Worm (Caenorhabditis elegans) whole organism, mixed stage, embryonic: ENCODE results near the gene Y57G7A.2.

ENCODE experiments used
- bed-3 ChIP-seq: fragments of 200-800 bp; sonication (Bioruptor generic); optimal IDR thresholded peaks from 3 replicates; lab custom pipeline; 2018; ENCODE audit warnings: mild to moderate bottlenecking, missing genetic modification characterization, moderate library complexity, missing compliant biosample characterization
- ceh-83 ChIP-seq: fragments of 200-800 bp; sonication (Bioruptor generic); optimal IDR thresholded peaks from 2 replicates; lab custom pipeline; 2018; ENCODE audit warnings: mild to moderate bottlenecking, missing genetic modification characterization, missing compliant biosample characterization
- drap-1 ChIP-seq: fragments of 200-800 bp; sonication (Bioruptor generic); optimal IDR thresholded peaks from 3 replicates; lab custom pipeline; 2018; ENCODE audit warnings: mild to moderate bottlenecking, missing genetic modification characterization, missing compliant biosample characterization
- lin-32 ChIP-seq: fragments of 200-800 bp; sonication (Bioruptor generic); optimal IDR thresholded peaks from 2 replicates; lab custom pipeline; 2018; ENCODE audit warnings: mild to moderate bottlenecking, missing genetic modification characterization, missing compliant biosample characterization
- lsy-2 ChIP-seq: fragments of 150-350 bp; optimal IDR thresholded peaks from 2 replicates; lab custom pipeline; 2014; ENCODE audit warnings: missing biosample characterization, missing genetic modification characterization
- mab-5 ChIP-seq: fragments of 150-350 bp; optimal IDR thresholded peaks from 2 replicates; lab custom pipeline; 2014; ENCODE audit warnings: missing biosample characterization, missing genetic modification characterization
- nhr-237 ChIP-seq: fragments of 150-350 bp; optimal IDR thresholded peaks from 2 replicates; lab custom pipeline; 2014; ENCODE audit warnings: missing biosample characterization, missing genetic modification characterization
- nhr-76 ChIP-seq: sonication (generic microtip); optimal IDR thresholded peaks from 2 replicates; lab custom pipeline; 2017; ENCODE audit warnings: missing biosample characterization, missing genetic modification characterization
- snpc-4 ChIP-seq: fragments of 150-350 bp; optimal IDR thresholded peaks from 2 replicates; lab custom pipeline; 2014; ENCODE audit warnings: missing biosample characterization, missing genetic modification characterization
- sptf-1 ChIP-seq: sonication (generic microtip); optimal IDR thresholded peaks from 2 replicates; lab custom pipeline; 2017; ENCODE audit warnings: mild to moderate bottlenecking, missing genetic modification characterization, moderate library complexity, missing compliant biosample characterization
- unc-62 ChIP-seq: fragments of 150-350 bp; optimal IDR thresholded peaks from 2 replicates; lab custom pipeline; 2014; ENCODE audit warnings: missing biosample characterization, missing genetic modification reagents, missing genetic modification characterization
- ztf-11 ChIP-seq: fragments of 150-350 bp; optimal IDR thresholded peaks from 2 replicates; lab custom pipeline; 2014; ENCODE audit warnings: missing biosample characterization, missing genetic modification characterization

ce11 chrII:1255637-1256036 is 40.2 kb upstream of the Y57G7A.2 start, which contains the start of gene clec-119:
- no peak for TF ChIP-seq bed-3
- no peak for TF ChIP-seq lsy-2 (tag; lab: Kevin White, UChicago)
- no peak for TF ChIP-seq snpc-4
- no peak for TF ChIP-seq lin-32
- no peak for TF ChIP-seq nhr-76
- TF ChIP-seq mab-5 (tag; lab: Kevin White, UChicago): no peak
- TF ChIP-seq ztf-11 (tag; lab: Kevin White, UChicago): no peak
- no peak for TF ChIP-seq nhr-237 (tag; lab: Kevin White, UChicago)
- no peak for TF ChIP-seq sptf-1 (tag; lab: Kevin White, UChicago)
- TF ChIP-seq ceh-83 (GFP tag; lab: Kevin White, UChicago): no peak
- no peak for TF ChIP-seq drap-1 (GFP tag; lab: Kevin White, UChicago)
- TF ChIP-seq unc-62: no peak
